Fruit fly (Drosophila melanogaster): ENCODE data around the gene Meltrin.

The Meltrin gene

DNA sequence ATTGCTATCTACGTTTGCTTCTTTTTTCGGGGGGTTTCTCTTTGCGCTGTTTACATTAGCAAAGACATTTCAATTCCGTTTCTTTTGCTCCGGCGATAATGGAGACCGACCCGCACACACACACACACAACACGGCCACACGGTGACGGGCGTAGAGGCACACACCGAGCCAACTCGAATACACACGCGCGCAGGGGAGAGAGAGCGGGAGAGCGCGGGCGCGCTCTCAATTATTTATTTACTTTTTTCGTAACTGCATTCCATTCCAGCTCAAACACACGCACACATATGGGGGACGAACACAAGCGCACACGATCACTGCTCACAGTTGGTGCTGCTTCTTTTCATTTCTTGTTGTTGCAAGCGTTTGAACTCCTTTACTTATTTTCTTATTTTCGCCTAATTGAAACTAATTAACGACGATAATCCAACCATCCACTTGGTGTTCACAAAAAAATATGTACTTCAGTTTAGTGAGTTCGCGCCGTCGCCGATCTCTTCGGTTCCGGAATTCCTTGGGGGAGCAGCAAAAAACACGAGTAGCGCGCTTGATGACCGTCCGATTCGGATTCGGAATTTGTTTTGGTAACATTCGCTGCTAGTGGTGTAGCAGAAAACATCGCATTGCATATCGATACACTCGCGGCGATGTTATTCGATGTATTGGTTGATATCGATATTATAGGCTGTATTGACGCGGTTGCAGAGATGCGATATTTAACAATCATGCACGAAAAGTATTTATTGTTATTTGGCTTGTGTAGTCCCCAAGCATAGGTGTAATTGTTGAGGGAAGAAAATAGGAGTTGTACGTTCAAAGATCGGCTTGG, 26.8 kb upstream of the Meltrin start, which contains the start of gene kibra (continued):
- TF ChIP-seq CG34224 (GFP tag; IDR thresholded peaks at IDR 0.05; ENCODE audit: partially characterized antibody) (no peak), dysf (GFP tag; IDR thresholded peaks at IDR 0.05) (no peak), Atf-2 (GFP tag; optimal IDR thresholded peaks at IDR 0.05) (peak; percentile 49), lola (GFP tag; optimal IDR thresholded peaks at IDR 0.05) (peak in 2 of 3 experiments; percentile 40 to 97), CG12104 (GFP tag; optimal IDR thresholded peaks at IDR 0.05) (peak; percentile 42), C15 (GFP tag; IDR thresholded peaks at IDR 0.05) (no peak), Doc3 (GFP tag; IDR thresholded peaks at IDR 0.05; ENCODE audit: partially characterized antibody) (no peak), CG11504 (tag; optimal IDR thresholded peaks at IDR 0.05) (peak; percentile 78), Myb (GFP tag; optimal IDR thresholded peaks at IDR 0.05) (peak; percentile 93), Xbp1 (GFP tag; optimal IDR thresholded peaks at IDR 0.05) (peak; percentile 73), Oaz (GFP tag; IDR thresholded peaks at IDR 0.05) (no peak), kni (GFP tag; optimal IDR thresholded peaks at IDR 0.05) (peak; percentile 96), bsh (GFP tag; optimal IDR thresholded peaks at IDR 0.05) (peak in 1 of 2 experiments; percentile 52), CG1529 (GFP tag; optimal IDR thresholded peaks at IDR 0.05) (peak; percentile 35), nmo (GFP tag; optimal IDR thresholded peaks at IDR 0.05) (peak; percentile 84), CG10543 (GFP tag; optimal IDR thresholded peaks at IDR 0.05) (peak; percentile 84), lbe (GFP tag; optimal IDR thresholded peaks at IDR 0.05) (peak; percentile 17), CG18764 (GFP tag; optimal IDR thresholded peaks at IDR 0.05) (peak; percentile 72), Ssrp (tag; optimal IDR thresholded peaks at IDR 0.05) (peak; percentile 43), CG8359 (GFP tag; optimal IDR thresholded peaks at IDR 0.05; ENCODE audit: borderline replicate concordance) (no peak), grn (GFP tag; optimal IDR thresholded peaks at IDR 0.05) (peak; percentile 7), wek (GFP tag; optimal IDR thresholded peaks at IDR 0.05) (peak; percentile 43), Lim3 (GFP tag; IDR thresholded peaks at IDR 0.05) (no peak), crc (GFP tag; optimal IDR thresholded peaks at IDR 0.05) (peak; percentile 34), D19A (tag; optimal IDR thresholded peaks at IDR 0.05) (peak; percentile 44), CG17912 (GFP tag; optimal IDR thresholded peaks at IDR 0.05) (peak; percentile 56), Hsf (GFP tag; optimal IDR thresholded peaks at IDR 0.05) (peak; percentile 66), CG2712 (tag; optimal IDR thresholded peaks at IDR 0.05) (peak; percentile 73), Dbx (GFP tag; IDR thresholded peaks at IDR 0.05) (no peak), CG2678 (tag; optimal IDR thresholded peaks at IDR 0.05) (peak; percentile 63), Hmr (GFP tag; optimal IDR thresholded peaks at IDR 0.05) (peak; percentile 74), sens-2 (GFP tag; IDR thresholded peaks at IDR 0.05) (no peak), gro (GFP tag; optimal IDR thresholded peaks at IDR 0.05) (peak; percentile 83), CrebB (tag; optimal IDR thresholded peaks at IDR 0.05) (peak; percentile 54), CG9609 (GFP tag; optimal IDR thresholded peaks at IDR 0.05) (peak; percentile 68), pho (GFP tag; optimal IDR thresholded peaks at IDR 0.05) (peak; percentile 70), bbx (GFP tag; IDR thresholded peaks at IDR 0.05; ENCODE audit: partially characterized antibody) (no peak), tna (GFP tag; IDR thresholded peaks at IDR 0.05; ENCODE audit: partially characterized antibody) (no peak), CG31388 (GFP tag; optimal IDR thresholded peaks at IDR 0.05) (peak; percentile 64), CG3407 (GFP tag; optimal IDR thresholded peaks at IDR 0.05) (no peak), CoRest (tag; optimal IDR thresholded peaks at IDR 0.05) (peak; percentile 72), CG14667 (GFP tag; IDR thresholded peaks at IDR 0.05) (no peak), nerfin-2 (GFP tag; IDR thresholded peaks at IDR 0.05; ENCODE audit: partially characterized antibody) (no peak), p53 (GFP tag; optimal IDR thresholded peaks at IDR 0.05) (peak; percentile 12), CG8281 (tag; optimal IDR thresholded peaks at IDR 0.05) (no peak), pan (optimal IDR thresholded peaks at IDR 0.05) (no peak), pan (GFP tag; optimal IDR thresholded peaks at IDR 0.05 in 1 of 2, IDR thresholded peaks at IDR 0.05 in 1 of 2) (no peak), TFAM (GFP tag; optimal IDR thresholded peaks at IDR 0.05) (no peak)

All from whole organism, embryonic.